Worm (Caenorhabditis elegans) whole organism, young adult: ENCODE data around the gene C09F12.3.

Experiments used
- B0035.1 ChIP-seq: sonication (generic microtip); optimal IDR thresholded peaks from 2 replicates; lab custom pipeline; 2016; ENCODE audit warnings: missing genetic modification characterization, mild to moderate bottlenecking, missing compliant biosample characterization, missing genotype, missing genetic modification reagents
- C06A6.2 ChIP-seq: fragments of 200-800 bp; sonication (Bioruptor generic); conservative IDR thresholded peaks from 2 replicates; pipeline ENCODE4 v1.3.6; 2022; ENCODE audit warnings: missing genetic modification characterization, missing compliant biosample characterization
- F10E7.11 ChIP-seq: sonication (generic microtip); optimal IDR thresholded peaks from 2 replicates; lab custom pipeline; 2017; ENCODE audit warnings: mild to moderate bottlenecking, missing genetic modification characterization, moderate library complexity, missing compliant biosample characterization
- F37B4.10 ChIP-seq: fragments of 200-800 bp; sonication (Bioruptor generic); IDR thresholded peaks from 2 replicates; pipeline ENCODE4 v1.3.6; 2022; ENCODE audit warnings: missing genetic modification characterization, missing compliant biosample characterization
- F39B2.1 ChIP-seq: fragments of 200-800 bp; sonication (Bioruptor generic); IDR thresholded peaks from 2 replicates; pipeline ENCODE4 v1.3.6; 2022; ENCODE audit warnings: missing genetic modification reagents, missing genetic modification characterization, missing compliant biosample characterization
- F49E8.2 ChIP-seq: sonication (generic microtip); optimal IDR thresholded peaks from 3 replicates; lab custom pipeline; 2017; ENCODE audit warnings: missing genetic modification characterization, mild to moderate bottlenecking, missing compliant biosample characterization, antibody characterized with exemption, moderate library complexity; ENCODE audit not compliant: insufficient read depth
- F55B11.4 ChIP-seq: sonication (generic microtip); optimal IDR thresholded peaks from 2 replicates; lab custom pipeline; 2016; ENCODE audit warnings: missing compliant biosample characterization, missing genetic modification characterization, borderline replicate concordance; ENCODE audit not compliant: insufficient read depth
- K11D2.4 ChIP-seq: fragments of 200-800 bp; sonication (Bioruptor generic); IDR thresholded peaks from 2 replicates; pipeline ENCODE4 v1.3.6; 2022; ENCODE audit warnings: missing genetic modification reagents, missing genetic modification characterization, missing compliant biosample characterization
- Y53G8AR.9 ChIP-seq: fragments of 200-800 bp; sonication (Bioruptor generic); conservative IDR thresholded peaks from 2 replicates; pipeline ENCODE4 v1.3.6; 2022; ENCODE audit warnings: missing genetic modification reagents, missing genetic modification characterization, missing compliant biosample characterization
- Y79H2A.3 ChIP-seq: fragments of 200-800 bp; sonication (Bioruptor generic); conservative IDR thresholded peaks from 2 replicates; pipeline ENCODE4 v1.3.6; 2022; ENCODE audit warnings: missing genetic modification reagents, missing genetic modification characterization, missing compliant biosample characterization
- ZK185.1 ChIP-seq: sonication (generic microtip); optimal IDR thresholded peaks from 2 replicates; lab custom pipeline; 2016; ENCODE audit warnings: mild to moderate bottlenecking, missing genetic modification characterization, missing compliant biosample characterization; ENCODE audit not compliant: poor library complexity, severe bottlenecking
- aptf-2 ChIP-seq: fragments of 200-800 bp; sonication (Bioruptor generic); conservative IDR thresholded peaks from 2 replicates; pipeline ENCODE4 v1.3.6; 2022; ENCODE audit warnings: missing genetic modification reagents, missing genetic modification characterization, missing compliant biosample characterization
- aptf-3 ChIP-seq: fragments of 200-800 bp; sonication (Bioruptor generic); IDR thresholded peaks from 2 replicates; pipeline ENCODE4 v1.3.6; 2022; ENCODE audit warnings: missing genetic modification characterization, missing compliant biosample characterization
- atf-7 ChIP-seq: sonication (generic microtip); optimal IDR thresholded peaks from 2 replicates; lab custom pipeline; 2017; ENCODE audit warnings: mild to moderate bottlenecking, missing genetic modification characterization, missing compliant biosample characterization
- ccch-3 ChIP-seq: fragments of 200-800 bp; sonication (Bioruptor generic); optimal IDR thresholded peaks from 2 replicates; lab custom pipeline; 2018; ENCODE audit warnings: mild to moderate bottlenecking, missing genetic modification characterization, missing compliant biosample characterization
- cebp-1 ChIP-seq, 2 experiments: fragments of 200-800 bp in 1 of 2; sonication (Bioruptor generic) in 1 of 2; sonication (generic microtip) in 1 of 2; IDR thresholded peaks in 1 of 2; optimal IDR thresholded peaks in 1 of 2; 2 replicates each; pipeline versions ENCODE4 v1.3.6 to Lab custom; 2017 to 2022; ENCODE audit warnings: missing compliant biosample characterization in 2 of 2, missing genetic modification characterization in 2 of 2, mild to moderate bottlenecking in 1 of 2, missing genetic modification reagents in 1 of 2, moderate library complexity in 1 of 2
- cebp-2 ChIP-seq: fragments of 200-800 bp; sonication (Bioruptor generic); IDR thresholded peaks from 2 replicates; pipeline ENCODE4 v1.3.6; 2022; ENCODE audit warnings: missing genetic modification characterization, missing compliant biosample characterization
- ceh-100 ChIP-seq: fragments of 200-800 bp; sonication (Bioruptor generic); IDR thresholded peaks from 2 replicates; pipeline ENCODE4 v1.3.6; 2022; ENCODE audit warnings: missing genetic modification reagents, missing genetic modification characterization, missing compliant biosample characterization
- ceh-79 ChIP-seq: sonication (generic microtip); optimal IDR thresholded peaks from 2 replicates; lab custom pipeline; 2017; ENCODE audit warnings: mild to moderate bottlenecking, missing genetic modification characterization, missing compliant biosample characterization
- ceh-91 ChIP-seq: fragments of 200-800 bp; sonication (Bioruptor generic); IDR thresholded peaks from 2 replicates; pipeline ENCODE4 v1.3.6; 2022; ENCODE audit warnings: missing genetic modification reagents, missing genetic modification characterization, missing compliant biosample characterization
- chd-7 ChIP-seq: sonication (generic microtip); optimal IDR thresholded peaks from 2 replicates; lab custom pipeline; 2016; ENCODE audit warnings: mild to moderate bottlenecking, missing genetic modification characterization, moderate library complexity, missing compliant biosample characterization
- die-1 ChIP-seq: sonication (generic microtip); optimal IDR thresholded peaks from 2 replicates; lab custom pipeline; 2016; ENCODE audit warnings: missing genotype, mild to moderate bottlenecking, missing genetic modification characterization, missing compliant biosample characterization
- egrh-3 ChIP-seq: fragments of 200-800 bp; sonication (Bioruptor generic); IDR thresholded peaks from 2 replicates; pipeline ENCODE4 v1.3.6; 2022; ENCODE audit warnings: missing genetic modification reagents, missing genetic modification characterization, missing compliant biosample characterization
- gei-17 ChIP-seq: fragments of 200-800 bp; sonication (Bioruptor generic); optimal IDR thresholded peaks from 2 replicates; lab custom pipeline; 2018; ENCODE audit warnings: mild to moderate bottlenecking, missing genetic modification characterization, missing compliant biosample characterization
- hlh-26 ChIP-seq: fragments of 200-800 bp; sonication (Bioruptor generic); conservative IDR thresholded peaks from 2 replicates; pipeline ENCODE4 v1.3.6; 2022; ENCODE audit warnings: missing genetic modification reagents, missing genetic modification characterization, missing compliant biosample characterization
- hmg-1.2 ChIP-seq: fragments of 200-800 bp; sonication (Bioruptor generic); IDR thresholded peaks from 2 replicates; pipeline ENCODE4 v1.3.6; 2022; ENCODE audit warnings: missing genetic modification reagents, missing genetic modification characterization, missing compliant biosample characterization
- hmg-20 ChIP-seq: fragments of 200-800 bp; sonication (Bioruptor generic); IDR thresholded peaks from 2 replicates; pipeline ENCODE4 v1.3.6; 2022; ENCODE audit warnings: missing genetic modification reagents, missing genetic modification characterization, missing compliant biosample characterization
- let-526 ChIP-seq: fragments of 200-800 bp; sonication (Bioruptor generic); IDR thresholded peaks from 2 replicates; pipeline ENCODE4 v1.3.6; 2022; ENCODE audit warnings: missing genetic modification reagents, missing genetic modification characterization, missing compliant biosample characterization
- let-607 ChIP-seq, 2 experiments: fragments of 200-800 bp in 1 of 2; sonication (Bioruptor generic) in 1 of 2; sonication (generic microtip) in 1 of 2; optimal IDR thresholded peaks; 2 replicates each; lab custom pipeline; 2016 to 2018; ENCODE audit warnings: mild to moderate bottlenecking in 2 of 2, missing compliant biosample characterization in 2 of 2, missing genetic modification characterization in 2 of 2, moderate library complexity in 2 of 2, missing genotype in 1 of 2
- lin-35 ChIP-seq, 3 experiments: fragments of 150-350 bp in 2 of 3; sonication (generic microtip) in 1 of 3; optimal IDR thresholded peaks; 2 replicates each; lab custom pipeline; 2014 to 2018; ENCODE audit warnings: missing biosample characterization in 3 of 3, missing genetic modification characterization in 3 of 3, missing genetic modification reagents in 3 of 3
- madf-3 ChIP-seq: fragments of 200-800 bp; sonication (Bioruptor generic); IDR thresholded peaks from 2 replicates; pipeline ENCODE4 v1.3.6; 2022; ENCODE audit warnings: missing genetic modification reagents, missing genetic modification characterization, missing compliant biosample characterization
- mcd-1 ChIP-seq: fragments of 200-800 bp; sonication (Bioruptor generic); IDR thresholded peaks from 2 replicates; pipeline ENCODE4 v1.3.6; 2022; ENCODE audit warnings: missing genetic modification reagents, missing genetic modification characterization, missing compliant biosample characterization
- mel-28 ChIP-seq: sonication (generic microtip); optimal IDR thresholded peaks from 2 replicates; lab custom pipeline; 2016; ENCODE audit warnings: borderline replicate concordance, mild to moderate bottlenecking, missing genetic modification characterization, missing compliant biosample characterization
- mxl-1 ChIP-seq: sonication (generic microtip); optimal IDR thresholded peaks from 2 replicates; lab custom pipeline; 2016; ENCODE audit warnings: missing genetic modification characterization, missing compliant biosample characterization
- nfyb-1 ChIP-seq: fragments of 200-800 bp; sonication (Bioruptor generic); IDR thresholded peaks from 2 replicates; pipeline ENCODE4 v1.3.6; 2022; ENCODE audit warnings: missing genetic modification reagents, missing genetic modification characterization, missing compliant biosample characterization
- nhr-120 ChIP-seq: fragments of 200-800 bp; sonication (Bioruptor generic); IDR thresholded peaks from 2 replicates; pipeline ENCODE4 v1.3.6; 2022; ENCODE audit warnings: missing genetic modification characterization, missing compliant biosample characterization
- pbrm-1 ChIP-seq: fragments of 200-800 bp; sonication (Bioruptor generic); IDR thresholded peaks from 2 replicates; pipeline ENCODE4 v1.3.6; 2022; ENCODE audit warnings: missing genetic modification reagents, missing genetic modification characterization, missing compliant biosample characterization
- rcor-1 ChIP-seq: fragments of 200-800 bp; sonication (Bioruptor generic); IDR thresholded peaks from 2 replicates; pipeline ENCODE4 v1.3.6; 2022; ENCODE audit warnings: missing genetic modification reagents, missing genetic modification characterization, missing compliant biosample characterization
- sdz-38 ChIP-seq: sonication (generic microtip); optimal IDR thresholded peaks from 2 replicates; lab custom pipeline; 2016; ENCODE audit warnings: missing genotype, missing genetic modification characterization, missing compliant biosample characterization
- snpc-1.1 ChIP-seq: sonication (generic microtip); optimal IDR thresholded peaks from 2 replicates; lab custom pipeline; 2017; ENCODE audit warnings: missing genetic modification characterization, mild to moderate bottlenecking, missing compliant biosample characterization, antibody characterized with exemption, moderate library complexity, missing genotype, missing genetic modification reagents; ENCODE audit not compliant: insufficient read depth
- tlf-1 ChIP-seq: fragments of 200-800 bp; sonication (Bioruptor generic); optimal IDR thresholded peaks from 2 replicates; lab custom pipeline; 2018; ENCODE audit warnings: mild to moderate bottlenecking, missing genetic modification characterization, missing compliant biosample characterization
- unc-130 ChIP-seq: sonication (generic microtip); optimal IDR thresholded peaks from 2 replicates; lab custom pipeline; 2016; ENCODE audit warnings: missing genetic modification reagents, missing genetic modification characterization, missing compliant biosample characterization
- unc-62 ChIP-seq: fragments of 150-350 bp; optimal IDR thresholded peaks from 2 replicates; lab custom pipeline; 2014; ENCODE audit warnings: missing biosample characterization, missing genetic modification reagents, missing genetic modification characterization
- ztf-18 ChIP-seq: sonication (generic microtip); optimal IDR thresholded peaks from 2 replicates; lab custom pipeline; 2016; ENCODE audit warnings: missing genotype, mild to moderate bottlenecking, missing genetic modification characterization, missing compliant biosample characterization
- ztf-25 ChIP-seq: fragments of 200-800 bp; sonication (Bioruptor generic); IDR thresholded peaks from 2 replicates; pipeline ENCODE4 v1.3.6; 2022; ENCODE audit warnings: missing genetic modification reagents, missing genetic modification characterization, missing compliant biosample characterization
- ztf-6 ChIP-seq: fragments of 200-800 bp; sonication (Bioruptor generic); IDR thresholded peaks from 2 replicates; pipeline ENCODE4 v1.3.6; 2022; ENCODE audit warnings: missing genetic modification reagents, missing genetic modification characterization, missing compliant biosample characterization

The C09F12.3 gene

ce11 chrX:11031047-11031695 lies 11.5 kb downstream of the C09F12.3 start (continued):
- no peak for TF ChIP-seq unc-62 (GFP tag; lab: Kevin White, UChicago)
- 0 out of 2 replicates have a peak, but pooled peaks have one; percentile 22 for TF ChIP-seq F37B4.10 (GFP tag; lab: Robert Waterston, UW)
- TF ChIP-seq aptf-3 (GFP tag; lab: Robert Waterston, UW): no peak
- TF ChIP-seq hmg-20 (GFP tag; lab: Robert Waterston, UW): peak; percentile 31
- peak; percentile 55 for TF ChIP-seq ztf-18 (tag; lab: Kevin White, UChicago)
- no peak for TF ChIP-seq K11D2.4 (GFP tag; lab: Robert Waterston, UW)
- no peak for TF ChIP-seq madf-3 (GFP tag; lab: Robert Waterston, UW)
- peak; percentile 73 for TF ChIP-seq atf-7 (tag; lab: Kevin White, UChicago)
- TF ChIP-seq ceh-91: no peak
- TF ChIP-seq ztf-6 (GFP tag; lab: Robert Waterston, UW): no peak
- TF ChIP-seq Y53G8AR.9 (GFP tag; lab: Robert Waterston, UW): no peak
- TF ChIP-seq cebp-1 (GFP tag; IDR thresholded peaks at IDR 0.05; lab: Robert Waterston, UW): peak; percentile 48; the same call in 1 of the 2 replicates
- TF ChIP-seq cebp-1 (tag; optimal IDR thresholded peaks at IDR 0.05; lab: Kevin White, UChicago): peak; percentile 81
- TF ChIP-seq B0035.1 (tag; lab: Kevin White, UChicago): peak; percentile 54
- no peak for TF ChIP-seq nhr-120
- TF ChIP-seq chd-7 (tag; lab: Kevin White, UChicago): peak; percentile 43
- TF ChIP-seq let-526 (GFP tag; lab: Robert Waterston, UW): no peak; the same call in 1 of the 2 replicates
- no peak for TF ChIP-seq unc-130
- no peak for TF ChIP-seq F55B11.4 (tag; lab: Kevin White, UChicago)
- TF ChIP-seq lin-35 (GFP tag; optimal IDR thresholded peaks at IDR 0.05; lab: Kevin White, UChicago): peak in 1 of 3 experiments; percentile 64
- peak; percentile 51; the same call in 1 of the 2 replicates for TF ChIP-seq C06A6.2 (GFP tag; lab: Robert Waterston, UW)
- TF ChIP-seq let-607 (tag; optimal IDR thresholded peaks at IDR 0.05; lab: Kevin White, UChicago): peak; percentile 52 to 80
- no peak for TF ChIP-seq cebp-2 (GFP tag; lab: Robert Waterston, UW)
- no peak for TF ChIP-seq tlf-1
- peak; percentile 63 for TF ChIP-seq pbrm-1 (GFP tag; lab: Robert Waterston, UW)
- no peak for TF ChIP-seq sdz-38 (tag; lab: Kevin White, UChicago)
- TF ChIP-seq egrh-3 (GFP tag; lab: Robert Waterston, UW): peak; percentile 86
- TF ChIP-seq mel-28 (tag; lab: Kevin White, UChicago): no peak
- TF ChIP-seq mcd-1 (GFP tag; lab: Robert Waterston, UW): peak; percentile 72
- no peak for TF ChIP-seq ceh-79
- TF ChIP-seq nfyb-1 (GFP tag; lab: Robert Waterston, UW): peak; percentile 80
- TF ChIP-seq ceh-100 (GFP tag; lab: Robert Waterston, UW): 0 out of 2 replicates have a peak, but pooled peaks have one; percentile 19
- no peak for TF ChIP-seq F39B2.1 (GFP tag; lab: Robert Waterston, UW)
- peak; percentile 14; the same call in 1 of the 2 replicates for TF ChIP-seq rcor-1 (GFP tag; lab: Robert Waterston, UW)
- TF ChIP-seq Y79H2A.3 (GFP tag; lab: Robert Waterston, UW): no peak
- TF ChIP-seq hmg-1.2 (GFP tag; lab: Robert Waterston, UW): peak; percentile 82
- no peak for TF ChIP-seq ccch-3 (GFP tag; lab: Kevin White, UChicago)
- no peak for TF ChIP-seq hlh-26
- TF ChIP-seq F49E8.2 (tag; lab: Kevin White, UChicago): no peak
- TF ChIP-seq snpc-1.1 (tag; lab: Kevin White, UChicago): no peak
- peak; percentile 37 for TF ChIP-seq F10E7.11 (tag; lab: Kevin White, UChicago)
- TF ChIP-seq die-1 (tag; lab: Kevin White, UChicago): peak; percentile 21
- peak; percentile 74 for TF ChIP-seq gei-17 (GFP tag; lab: Kevin White, UChicago)
- TF ChIP-seq mxl-1 (tag; lab: Kevin White, UChicago): peak; percentile 55
- TF ChIP-seq ztf-25 (GFP tag; lab: Robert Waterston, UW): 0 out of 2 replicates have a peak, but pooled peaks have one; percentile 2
- TF ChIP-seq ZK185.1 (tag; lab: Kevin White, UChicago): peak; percentile 72
- TF ChIP-seq aptf-2 (GFP tag; lab: Robert Waterston, UW): no peak
